Fruit fly (Drosophila melanogaster) Kc167 (cell line): ENCODE measurements around the gene Pgant35A.

ENCODE experiments used
- Myc ChIP-seq: fragments of >200 bp; optimal IDR thresholded peaks from 2 replicates; lab custom pipeline; 2017; ENCODE audit warnings: missing external identifiers
- Sin3A ChIP-seq: fragments of >200 bp; optimal IDR thresholded peaks from 2 replicates; lab custom pipeline; 2018; ENCODE audit warnings: missing external identifiers
- h ChIP-seq: fragments of >200 bp; optimal IDR thresholded peaks from 3 replicates; lab custom pipeline; 2018; ENCODE audit warnings: missing external identifiers
- insv ChIP-seq: fragments of >200 bp; optimal IDR thresholded peaks from 3 replicates; lab custom pipeline; 2018; ENCODE audit warnings: missing external identifiers
- psq ChIP-seq: fragments of >200 bp; optimal IDR thresholded peaks from 2 replicates; lab custom pipeline; 2017; ENCODE audit warnings: missing external identifiers
- ttk ChIP-seq: sonication (Bioruptor generic); optimal IDR thresholded peaks from 2 replicates; lab custom pipeline; 2017; ENCODE audit warnings: missing external identifiers

The Pgant35A gene

DNA sequence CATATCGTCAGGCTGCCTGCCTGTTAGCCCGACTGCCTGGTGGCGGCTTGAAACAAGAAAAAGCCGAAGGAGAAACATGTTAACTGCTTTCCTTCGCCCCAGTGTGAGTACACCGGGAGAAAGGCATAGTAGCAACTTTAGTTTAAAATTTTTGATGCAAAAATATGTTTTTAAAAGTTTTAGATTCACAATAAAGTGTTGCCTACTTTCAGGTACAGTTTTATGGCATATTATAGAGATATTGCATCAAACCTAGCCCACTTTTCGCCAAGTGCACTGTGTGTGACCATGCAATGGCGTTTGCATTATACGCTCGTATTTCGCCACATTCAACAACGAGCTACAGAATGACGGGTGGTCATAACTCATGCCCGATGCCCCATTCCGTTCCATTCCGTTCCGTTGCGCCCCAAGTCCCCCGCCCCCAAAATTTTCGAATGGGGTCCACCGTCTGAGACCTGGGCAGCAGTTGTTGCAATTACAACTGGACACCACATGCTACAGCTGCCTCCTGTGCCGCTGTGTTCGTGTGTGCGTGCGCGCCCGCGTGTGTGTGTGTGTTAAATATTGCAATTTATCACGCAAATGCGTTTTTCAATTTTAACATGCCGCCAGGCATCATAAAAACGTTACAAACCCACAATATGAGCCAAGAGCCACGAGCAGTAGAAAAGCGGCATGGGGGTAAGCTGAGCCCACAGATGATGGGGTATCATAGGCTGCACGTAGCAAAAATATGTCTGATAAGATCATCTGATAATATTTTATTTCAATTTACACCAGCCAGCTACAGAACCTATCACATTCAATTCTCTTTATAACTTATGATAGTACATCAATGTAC lies 11.1 kb downstream of the Pgant35A start:
- TF ChIP-seq Myc (no peak), insv (lab: Kevin White, UChicago) (no peak), h (no peak), ttk (lab: Kevin White, UChicago) (no peak), psq (no peak), Sin3A (lab: Kevin White, UChicago) (no peak)

dm6 chr2L:14370777-14371096 lies 11.7 kb downstream of the Pgant35A start:
- TF ChIP-seq insv (lab: Kevin White, UChicago) (no peak), Sin3A (lab: Kevin White, UChicago) (no peak), psq (no peak), ttk (lab: Kevin White, UChicago) (no peak), Myc (no peak), h (no peak)

dm6 chr2L:14372254-14372717 lies 13.2 kb downstream of the Pgant35A start:
- TF ChIP-seq h = no peak
- TF ChIP-seq psq = no peak
- TF ChIP-seq insv (lab: Kevin White, UChicago) = no peak
- no peak for TF ChIP-seq ttk (lab: Kevin White, UChicago)
- no peak for TF ChIP-seq Sin3A (lab: Kevin White, UChicago)
- no peak for TF ChIP-seq Myc

- TF ChIP-seq Sin3A (lab: Kevin White, UChicago) (no peak), Myc (no peak), h (no peak), psq (no peak), insv (lab: Kevin White, UChicago) (no peak), ttk (lab: Kevin White, UChicago) (no peak)
Measured at dm6 chr2L:14373250-14373649, 14.2 kb downstream of the Pgant35A start.

dm6 chr2L:14374024-14374423 lies 15.0 kb downstream of the Pgant35A start:
- no peak for TF ChIP-seq h
- TF ChIP-seq ttk (lab: Kevin White, UChicago) = no peak
- no peak for TF ChIP-seq Sin3A (lab: Kevin White, UChicago)
- TF ChIP-seq Myc = no peak
- TF ChIP-seq psq = no peak
- TF ChIP-seq insv (lab: Kevin White, UChicago) = no peak

dm6 chr2L:14376484-14377254 lies 17.6 kb downstream of the Pgant35A start:
- no peak for TF ChIP-seq Sin3A (lab: Kevin White, UChicago)
- TF ChIP-seq insv (lab: Kevin White, UChicago) = no peak
- TF ChIP-seq Myc = no peak
- no peak for TF ChIP-seq ttk (lab: Kevin White, UChicago)
- no peak for TF ChIP-seq psq
- no peak for TF ChIP-seq h

DNA sequence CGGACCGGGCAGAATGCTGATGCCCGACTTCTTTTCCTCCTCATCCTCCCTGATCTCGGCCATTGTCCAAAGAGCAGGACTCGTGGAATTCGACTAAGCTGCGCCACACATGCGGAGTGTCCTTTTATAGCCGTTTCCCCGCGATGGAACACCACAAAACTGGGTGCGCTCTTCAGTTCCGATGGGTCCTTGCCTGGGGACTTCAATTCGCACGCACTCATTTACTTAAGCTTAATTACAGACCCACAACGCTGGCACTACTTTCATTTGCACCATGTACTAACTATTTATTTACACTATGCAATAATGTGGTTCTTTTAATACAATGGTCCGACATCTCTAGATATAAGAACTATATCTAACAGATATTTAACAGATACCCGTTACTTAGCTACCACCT lies 22.0 kb downstream of the Pgant35A start, which contains the start of gene ppk:
Gene ppk (minus strand): TSS at position 101 of the 400 bp plus-strand sequence.
- TF ChIP-seq ttk (lab: Kevin White, UChicago) (no peak), h (no peak), Myc (no peak), psq (no peak), Sin3A (lab: Kevin White, UChicago) (no peak), insv (lab: Kevin White, UChicago) (no peak)

DNA sequence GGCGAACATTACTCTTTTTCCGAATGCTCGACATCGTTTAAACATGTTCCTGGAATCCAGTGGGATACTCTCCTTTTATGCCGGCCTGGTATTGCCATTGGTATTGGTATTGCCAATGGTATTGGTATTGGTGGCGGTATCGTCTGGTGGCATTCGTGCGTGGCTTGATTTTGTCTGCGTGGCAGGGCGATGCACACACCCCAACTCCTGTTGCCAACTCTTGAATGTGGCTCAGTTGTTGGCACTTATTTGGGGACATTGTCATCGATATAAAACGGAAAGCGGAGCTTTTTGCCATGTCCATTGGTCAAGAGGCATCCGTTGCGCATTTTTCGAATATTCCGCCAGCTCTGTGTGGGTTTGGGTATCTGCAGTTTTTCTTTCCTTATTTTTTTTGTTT lies 22.8 kb downstream of the Pgant35A start:
- TF ChIP-seq Myc (no peak), insv (lab: Kevin White, UChicago) (no peak), h (no peak)

- no peak for TF ChIP-seq insv (lab: Kevin White, UChicago)
- TF ChIP-seq psq = no peak
- TF ChIP-seq ttk (lab: Kevin White, UChicago) = no peak
Measured at dm6 chr2L:14386522-14386921, 27.5 kb downstream of the Pgant35A start.

DNA sequence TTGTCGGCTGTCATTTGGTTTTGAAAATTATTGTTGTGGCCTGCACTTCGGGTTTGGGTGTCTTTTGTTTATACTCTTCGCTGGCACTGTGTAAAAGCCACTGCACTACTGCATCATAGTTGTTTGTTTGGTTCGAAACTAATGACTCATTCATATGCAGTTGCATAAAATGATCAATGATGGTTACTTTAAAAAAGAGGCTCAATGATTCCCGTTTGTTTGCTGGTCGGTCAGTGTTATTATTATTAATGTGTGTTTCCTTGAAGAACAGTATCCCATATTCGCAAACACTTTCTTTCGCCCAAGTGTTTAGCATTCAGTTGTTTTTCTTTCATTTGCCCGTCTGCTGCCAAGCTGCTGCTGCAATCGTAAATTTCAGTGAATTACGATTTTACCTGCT lies 29.4 kb downstream of the Pgant35A start:
- no peak for TF ChIP-seq Myc
- TF ChIP-seq ttk (lab: Kevin White, UChicago) = no peak
- TF ChIP-seq h = no peak
- no peak for TF ChIP-seq psq
- no peak for TF ChIP-seq Sin3A (lab: Kevin White, UChicago)
- TF ChIP-seq insv (lab: Kevin White, UChicago) = no peak

DNA sequence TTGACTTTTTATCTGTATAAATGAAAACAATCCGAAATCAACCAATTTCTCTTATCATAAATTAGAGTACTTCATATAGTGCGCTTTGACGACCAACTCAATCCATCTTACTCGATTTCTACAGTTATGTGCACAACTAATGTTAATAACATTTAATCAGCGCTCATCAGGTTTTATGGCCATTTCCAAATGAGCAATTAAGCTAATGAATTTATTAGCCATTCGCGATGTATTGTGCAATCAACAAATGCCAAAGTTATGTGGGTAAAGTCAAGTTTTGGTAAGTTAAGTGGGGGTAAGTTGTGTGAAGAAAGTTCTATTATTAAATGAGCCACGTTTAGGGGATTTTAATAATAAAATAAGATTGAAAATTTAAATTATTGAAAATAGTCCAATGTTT lies 34.5 kb downstream of the Pgant35A start:
- TF ChIP-seq Myc (no peak), Sin3A (lab: Kevin White, UChicago) (no peak), h (no peak), psq (no peak), insv (lab: Kevin White, UChicago) (no peak), ttk (lab: Kevin White, UChicago) (no peak)

DNA sequence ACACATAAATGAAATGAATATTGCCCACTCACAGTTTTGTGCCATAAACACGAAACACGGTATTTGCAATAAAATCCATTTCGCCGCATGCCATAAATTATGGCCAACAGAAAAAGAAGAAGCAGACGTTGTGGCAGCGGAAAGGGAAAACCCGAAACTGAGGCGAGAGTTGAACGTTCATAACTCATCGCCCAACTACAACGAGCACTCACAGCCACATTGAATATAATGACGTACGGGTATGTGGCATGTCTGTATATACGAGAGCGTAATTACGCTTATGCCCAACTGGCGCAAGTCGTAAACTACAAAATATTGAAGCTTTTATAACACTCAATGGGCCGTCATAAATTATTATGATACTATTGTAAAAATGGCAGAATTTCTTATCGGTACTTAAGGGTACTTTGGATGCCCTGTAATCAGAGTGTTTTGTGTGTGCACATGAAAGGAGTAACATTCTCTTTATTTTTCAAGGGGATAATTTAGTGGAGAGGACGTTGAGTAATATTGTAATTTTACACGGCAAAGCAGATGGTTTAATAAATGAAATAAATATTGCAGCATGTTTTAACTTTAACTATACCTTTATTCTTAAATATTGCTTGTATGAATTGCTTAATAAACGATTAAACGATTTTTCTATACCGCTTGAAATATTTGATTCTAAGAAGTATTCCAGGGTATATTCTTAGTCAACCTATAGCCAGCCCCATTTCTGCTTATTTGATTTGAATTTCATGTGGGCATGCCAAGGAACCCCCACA lies 35.4 kb downstream of the Pgant35A start:
- TF ChIP-seq Myc = no peak
- no peak for TF ChIP-seq ttk (lab: Kevin White, UChicago)
- no peak for TF ChIP-seq h
- no peak for TF ChIP-seq psq
- no peak for TF ChIP-seq Sin3A (lab: Kevin White, UChicago)
- no peak for TF ChIP-seq insv (lab: Kevin White, UChicago)
